Worm (Caenorhabditis elegans) whole organism, L1 larva: ENCODE data around the gene Y43B11AR.1.

Experiments used
- ama-1 ChIP-seq: fragments of 150-350 bp; optimal IDR thresholded peaks from 2 replicates; lab custom pipeline; 2014
- blmp-1 ChIP-seq: fragments of 150-350 bp; optimal IDR thresholded peaks from 2 replicates; lab custom pipeline; 2014; ENCODE audit warnings: missing biosample characterization, missing genetic modification characterization
- fkh-8 ChIP-seq: sonication (generic microtip); optimal IDR thresholded peaks from 2 replicates; lab custom pipeline; 2016; ENCODE audit warnings: mild to moderate bottlenecking, missing genetic modification characterization, missing compliant biosample characterization
- nhr-20 ChIP-seq: sonication (generic microtip); optimal IDR thresholded peaks from 2 replicates; lab custom pipeline; 2016; ENCODE audit warnings: mild to moderate bottlenecking, missing genetic modification characterization, missing compliant biosample characterization
- nhr-28 ChIP-seq: fragments of 150-350 bp; optimal IDR thresholded peaks from 2 replicates; lab custom pipeline; 2014; ENCODE audit warnings: missing biosample characterization, missing genetic modification characterization
- swsn-7 ChIP-seq: sonication (generic microtip); optimal IDR thresholded peaks from 2 replicates; lab custom pipeline; 2016; ENCODE audit warnings: missing genetic modification characterization, missing compliant biosample characterization
- ztf-4 ChIP-seq: fragments of 150-350 bp; optimal IDR thresholded peaks from 2 replicates; lab custom pipeline; 2014; ENCODE audit warnings: missing biosample characterization, missing genetic modification characterization

DNA sequence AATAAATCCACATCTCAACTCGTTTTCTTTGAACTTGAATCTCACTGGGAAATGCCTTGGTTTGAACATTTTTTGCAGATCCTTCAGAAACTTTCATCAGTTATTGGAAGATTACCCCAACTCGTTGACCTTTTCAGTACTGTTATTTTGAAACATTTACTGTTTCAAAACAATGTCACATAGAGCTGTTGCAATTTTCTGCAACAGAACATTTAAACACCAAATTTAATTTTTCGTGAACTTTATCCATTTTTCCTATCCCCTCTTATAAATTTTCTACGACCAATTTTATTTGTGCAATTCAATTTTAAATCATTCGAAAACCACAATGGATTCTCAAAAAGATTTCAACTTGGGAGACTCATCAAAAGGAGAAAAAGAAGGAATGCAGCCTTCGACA lies 26.6 kb downstream of the Y43B11AR.1 start, which contains the start of gene ZC477.2:
- TF ChIP-seq ama-1 (no peak), nhr-28 (no peak), nhr-20 (tag; lab: Kevin White, UChicago) (no peak), ztf-4 (tag; lab: Kevin White, UChicago) (no peak), blmp-1 (no peak), fkh-8 (tag; lab: Kevin White, UChicago) (no peak), swsn-7 (tag; lab: Kevin White, UChicago) (no peak)
